In the genomic region with DNA sequence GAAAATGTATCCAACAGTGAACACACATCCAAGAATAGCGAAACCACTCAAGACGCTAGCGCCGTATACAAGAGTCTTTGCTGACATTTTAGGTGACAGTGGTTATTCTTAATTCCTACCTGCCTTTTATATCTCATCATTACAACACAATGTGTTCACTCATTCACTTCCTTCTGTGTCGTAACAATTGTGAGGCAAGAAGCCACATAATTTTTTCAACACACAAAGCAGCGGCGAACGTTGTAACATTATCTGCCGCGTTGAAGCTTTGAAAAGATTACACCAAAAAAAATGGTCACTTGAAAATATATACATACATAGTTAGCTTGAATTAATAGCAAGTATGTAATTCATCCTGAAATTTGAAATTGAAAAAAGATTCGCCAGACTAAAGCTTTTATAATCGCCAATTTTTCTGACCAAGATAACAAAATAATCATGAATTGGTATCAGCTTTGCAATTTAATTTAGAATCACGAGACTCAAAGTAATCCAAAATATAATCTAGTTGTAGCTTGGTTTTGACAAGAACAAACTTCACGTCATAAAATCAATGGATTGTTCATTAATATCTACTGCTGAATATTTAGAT, we compare ENCODE assay signal across 3 worm cellular contexts.
TF ChIP-seq lines count a peak whose summit lies in the region.

col-161 (minus strand) TSS at position 101 of the 592 bp plus-strand sequence.
srh-18 (plus strand) TSS at position 542 of the 592 bp plus-strand sequence.

TF ChIP-seq in whole organism, L1 larva, 84 proteins besides CTCF, POLR2A, EP300 and RAD21:
- TF ChIP-seq nhr-11 (tag; optimal IDR thresholded peaks at IDR 0.05; lab: Kevin White, UChicago) (peak; percentile 17), pax-3 (tag; optimal IDR thresholded peaks at IDR 0.05; lab: Kevin White, UChicago) (no peak)

TF ChIP-seq in whole organism, L3 larva, 47 proteins besides CTCF, POLR2A, EP300 and RAD21:
- no peak for TF ChIP-seq mml-1 (tag; optimal IDR thresholded peaks at IDR 0.05; lab: Kevin White, UChicago)
- TF ChIP-seq nhr-25 (tag; optimal IDR thresholded peaks at IDR 0.05; lab: Kevin White, UChicago): peak; percentile 10

TF ChIP-seq in whole organism, L4 larva, 104 proteins besides CTCF, POLR2A, EP300 and RAD21:
- TF ChIP-seq aly-2 (tag; optimal IDR thresholded peaks at IDR 0.05; lab: Kevin White, UChicago) (no peak), aha-1 (tag; lab: Kevin White, UChicago) (peak; percentile 33)
TF ChIP-seq in whole organism, L4 larva: peak in this region for 1.

Comparison
In these comparisons a context has a peak if more than half of its experiments do, and no peak if none do; other contexts are left out.
1. Of the 29 proteins assayed by ChIP-seq in both whole organism, L4 larva and whole organism, L1 larva: peak only in whole organism, L4 larva: aha-1; only in whole organism, L1 larva: nhr-11; in both: none; in neither: 27.